Fruit fly (Drosophila melanogaster) whole organism, embryonic: ENCODE results near the gene rempA.
A peak's percentile ranks its signal among the peaks of the same experiment; 100 is the strongest.

Experiments
- ATbp ChIP-seq: fragments of 200-800 bp; sonication (Bioruptor generic); optimal IDR thresholded peaks from 2 replicates; lab custom pipeline; 2017; ENCODE audit warnings: missing biosample characterization, mild to moderate bottlenecking, missing genetic modification characterization, missing genetic modification reagents
- Atf3 ChIP-seq: fragments of 200-800 bp; sonication (Bioruptor generic); optimal IDR thresholded peaks from 3 replicates; lab custom pipeline; 2016; ENCODE audit warnings: missing biosample characterization, missing genetic modification characterization
- B-H1 ChIP-seq: fragments of 200-800 bp; sonication (Bioruptor generic); IDR thresholded peaks from 3 replicates; pipeline ENCODE4 v1.3.6; 2022; ENCODE audit warnings: missing biosample characterization, missing genetic modification characterization
- C15 ChIP-seq: fragments of 200-800 bp; sonication (Bioruptor generic); IDR thresholded peaks from 3 replicates; pipeline ENCODE4 v1.3.6; 2022; ENCODE audit warnings: missing biosample characterization, missing genetic modification characterization
- CG11085 ChIP-seq: fragments of 200-800 bp; sonication (Bioruptor generic); IDR thresholded peaks from 2 replicates; pipeline ENCODE4 v1.3.6; 2022; ENCODE audit warnings: missing biosample characterization, missing genetic modification characterization
- CG11504 ChIP-seq: fragments of 200-800 bp; sonication (Bioruptor generic); optimal IDR thresholded peaks from 3 replicates; lab custom pipeline; 2019; ENCODE audit warnings: missing biosample characterization, mild to moderate bottlenecking, missing genetic modification characterization, moderate library complexity
- CG1233 ChIP-seq: fragments of 200-800 bp; sonication (Bioruptor generic); optimal IDR thresholded peaks from 4 replicates; lab custom pipeline; 2018; ENCODE audit warnings: missing biosample characterization, mild to moderate bottlenecking, missing genetic modification characterization
- CG13424 ChIP-seq: fragments of 200-800 bp; sonication (Bioruptor generic); optimal IDR thresholded peaks from 2 replicates; lab custom pipeline; 2019; ENCODE audit warnings: missing biosample characterization, mild to moderate bottlenecking, missing genetic modification characterization, moderate library complexity
- CG15011 ChIP-seq: fragments of 200-800 bp; sonication (Bioruptor generic); optimal IDR thresholded peaks from 3 replicates; lab custom pipeline; 2018; ENCODE audit warnings: missing biosample characterization, mild to moderate bottlenecking, missing genetic modification characterization
- CG1647 ChIP-seq: fragments of 200-800 bp; sonication (Bioruptor generic); optimal IDR thresholded peaks from 3 replicates; lab custom pipeline; 2016; ENCODE audit warnings: missing biosample characterization, missing genetic modification characterization
- CG17186 ChIP-seq: fragments of 200-800 bp; sonication (Bioruptor generic); optimal IDR thresholded peaks from 3 replicates; lab custom pipeline; 2017; ENCODE audit warnings: missing biosample characterization, missing genetic modification reagents, missing genetic modification characterization
- CG17361 ChIP-seq: fragments of 200-800 bp; sonication (Bioruptor generic); IDR thresholded peaks from 3 replicates; pipeline ENCODE4 v1.3.6; 2022; ENCODE audit warnings: missing biosample characterization, missing genetic modification characterization
- CG18262 ChIP-seq: fragments of 200-800 bp; optimal IDR thresholded peaks from 3 replicates; lab custom pipeline; 2019; ENCODE audit warnings: missing biosample characterization, mild to moderate bottlenecking, missing genetic modification characterization, moderate library complexity
- CG18619 ChIP-seq: fragments of 200-800 bp; sonication (Bioruptor generic); optimal IDR thresholded peaks from 3 replicates; lab custom pipeline; 2017; ENCODE audit warnings: missing biosample characterization, mild to moderate bottlenecking, missing genetic modification characterization
- CG2120 ChIP-seq: fragments of 200-800 bp; sonication (Bioruptor generic); optimal IDR thresholded peaks from 3 replicates; lab custom pipeline; 2016; ENCODE audit warnings: missing biosample characterization, missing genetic modification characterization
- CG2712 ChIP-seq: fragments of 200-800 bp; optimal IDR thresholded peaks from 3 replicates; lab custom pipeline; 2019; ENCODE audit warnings: missing biosample characterization, mild to moderate bottlenecking, missing genetic modification characterization, moderate library complexity
- CG3163 ChIP-seq: fragments of 200-800 bp; sonication (Bioruptor generic); optimal IDR thresholded peaks from 3 replicates; lab custom pipeline; 2016; ENCODE audit warnings: missing biosample characterization, missing genetic modification characterization
- CG5245 ChIP-seq: fragments of 200-800 bp; sonication (Bioruptor generic); optimal IDR thresholded peaks from 3 replicates; lab custom pipeline; 2016; ENCODE audit warnings: missing biosample characterization, missing genetic modification characterization
- CG6683 ChIP-seq: fragments of 200-800 bp; sonication (Bioruptor generic); optimal IDR thresholded peaks from 2 replicates; lab custom pipeline; 2017; ENCODE audit warnings: missing biosample characterization, mild to moderate bottlenecking, missing genetic modification characterization, missing genetic modification reagents
- CG6854 ChIP-seq: fragments of 200-800 bp; sonication (Bioruptor generic); optimal IDR thresholded peaks from 3 replicates; lab custom pipeline; 2017; ENCODE audit warnings: missing biosample characterization, mild to moderate bottlenecking, missing genetic modification characterization
- CG9797 ChIP-seq: fragments of 200-800 bp; sonication (Bioruptor generic); optimal IDR thresholded peaks from 3 replicates; lab custom pipeline; 2018; ENCODE audit warnings: missing biosample characterization, mild to moderate bottlenecking, missing genetic modification characterization
- D ChIP-seq, 2 experiments: fragments of 200-800 bp in 1 of 2; fragments of >200 bp in 1 of 2; sonication (Bioruptor generic) in 1 of 2; optimal IDR thresholded peaks; 2 replicates in 1 of 2; 3 replicates in 1 of 2; lab custom pipeline; 2017; ENCODE audit warnings: mild to moderate bottlenecking in 1 of 2, missing biosample characterization in 1 of 2, missing genetic modification characterization in 1 of 2, missing genetic modification reagents in 1 of 2
- Dek ChIP-seq: fragments of 200-800 bp; sonication (Bioruptor generic); optimal IDR thresholded peaks from 3 replicates; lab custom pipeline; 2019; ENCODE audit warnings: missing biosample characterization, mild to moderate bottlenecking, missing genetic modification characterization, moderate library complexity
- Doc2 ChIP-seq: fragments of 200-800 bp; sonication (Bioruptor generic); IDR thresholded peaks from 2 replicates; pipeline ENCODE4 v1.3.6; 2022; ENCODE audit warnings: missing biosample characterization, missing genetic modification characterization
- Drgx ChIP-seq: fragments of 200-800 bp; sonication (Bioruptor generic); IDR thresholded peaks from 2 replicates; pipeline ENCODE4 v1.3.6; 2022; ENCODE audit warnings: missing biosample characterization, missing genetic modification characterization
- Eip74EF ChIP-seq, 2 experiments: fragments of 200-800 bp in 1 of 2; fragments of >200 bp in 1 of 2; sonication (Bioruptor generic) in 1 of 2; optimal IDR thresholded peaks; 2 replicates each; lab custom pipeline; 2017 to 2019; ENCODE audit warnings: missing biosample characterization in 2 of 2, missing genetic modification characterization in 2 of 2, mild to moderate bottlenecking in 1 of 2, moderate library complexity in 1 of 2
- Ets65A ChIP-seq: fragments of 200-800 bp; sonication (Bioruptor generic); peaks from one replicate; lab custom pipeline; 2016; ENCODE audit warnings: missing biosample characterization, missing genetic modification characterization
- Fer2 ChIP-seq: fragments of 200-800 bp; sonication (Bioruptor generic); optimal IDR thresholded peaks from 2 replicates; lab custom pipeline; 2018; ENCODE audit warnings: missing biosample characterization, mild to moderate bottlenecking, missing genetic modification characterization, moderate library complexity
- Fer3 ChIP-seq: fragments of 200-800 bp; sonication (Bioruptor generic); optimal IDR thresholded peaks from 2 replicates; lab custom pipeline; 2018; ENCODE audit warnings: missing biosample characterization, mild to moderate bottlenecking, missing genetic modification characterization, moderate library complexity
- Gug ChIP-seq: fragments of 200-800 bp; sonication (Bioruptor generic); IDR thresholded peaks from 4 replicates; pipeline ENCODE4 v1.3.6; 2022; ENCODE audit warnings: missing biosample characterization, missing genetic modification characterization
- Hmr ChIP-seq: fragments of 200-800 bp; sonication (Bioruptor generic); optimal IDR thresholded peaks from 3 replicates; lab custom pipeline; 2017; ENCODE audit warnings: mild to moderate bottlenecking, missing biosample characterization, missing genetic modification reagents, missing genetic modification characterization
- Hr39 ChIP-seq: fragments of >200 bp; optimal IDR thresholded peaks from 2 replicates; lab custom pipeline; 2017
- Med ChIP-seq: fragments of 200-800 bp; sonication (Bioruptor generic); peaks from one replicate; lab custom pipeline; 2016; ENCODE audit warnings: missing biosample characterization, missing genetic modification characterization, mild to moderate bottlenecking, inconsistent platforms, moderate library complexity
- Trl ChIP-seq, 3 experiments: fragments of >200 bp in 2 of 3; fragments of 200-800 bp in 1 of 3; sonication (Bioruptor generic) in 1 of 3; optimal IDR thresholded peaks; 2 replicates in 1 of 3; 3 replicates in 2 of 3; lab custom pipeline; 2016 to 2017; ENCODE audit warnings: missing biosample characterization in 1 of 3, missing genetic modification characterization in 1 of 3
- gce ChIP-seq: fragments of 200-800 bp; sonication (Bioruptor generic); IDR thresholded peaks from 3 replicates; pipeline ENCODE4 v1.3.6; 2022; ENCODE audit warnings: missing biosample characterization, missing genetic modification characterization
- gro ChIP-seq: fragments of 200-800 bp; sonication (Bioruptor generic); optimal IDR thresholded peaks from 2 replicates; lab custom pipeline; 2016; ENCODE audit warnings: missing biosample characterization, missing genetic modification characterization
- hbn ChIP-seq: fragments of 200-800 bp; sonication (Bioruptor generic); IDR thresholded peaks from 2 replicates; pipeline ENCODE4 v1.3.6; 2022; ENCODE audit warnings: missing biosample characterization, missing genetic modification characterization; ENCODE audit not compliant: partially characterized antibody
- hth ChIP-seq: fragments of >200 bp; optimal IDR thresholded peaks from 2 replicates; lab custom pipeline; 2017; ENCODE audit warnings: inconsistent platforms
- ken ChIP-seq: fragments of 200-800 bp; sonication (Bioruptor generic); IDR thresholded peaks from 3 replicates; pipeline ENCODE4 v1.3.6; 2022; ENCODE audit warnings: missing biosample characterization, missing genetic modification characterization
- mam ChIP-seq: fragments of 200-800 bp; sonication (Bioruptor generic); optimal IDR thresholded peaks from 3 replicates; lab custom pipeline; 2016; ENCODE audit warnings: missing biosample characterization, missing genetic modification characterization
- odd ChIP-seq: fragments of 200-800 bp; sonication (Bioruptor generic); optimal IDR thresholded peaks from 2 replicates; lab custom pipeline; 2017; ENCODE audit warnings: missing biosample characterization, mild to moderate bottlenecking, missing genetic modification characterization
- org-1 ChIP-seq: fragments of 200-800 bp; sonication (Bioruptor generic); optimal IDR thresholded peaks from 2 replicates; lab custom pipeline; 2017; ENCODE audit warnings: missing biosample characterization, missing genetic modification characterization
- pb ChIP-seq: fragments of 200-800 bp; sonication (Bioruptor generic); optimal IDR thresholded peaks from 3 replicates; lab custom pipeline; 2016; ENCODE audit warnings: missing biosample characterization, missing genetic modification characterization
- sens ChIP-seq: fragments of 200-800 bp; sonication (Bioruptor generic); peaks from one replicate; lab custom pipeline; 2016; ENCODE audit warnings: missing biosample characterization, missing genetic modification characterization
- tap ChIP-seq: fragments of 200-800 bp; optimal IDR thresholded peaks from 3 replicates; lab custom pipeline; 2019; ENCODE audit warnings: missing biosample characterization, mild to moderate bottlenecking, missing genetic modification characterization, moderate library complexity
- tio ChIP-seq: fragments of 200-800 bp; sonication (Bioruptor generic); optimal IDR thresholded peaks from 2 replicates; lab custom pipeline; 2017; ENCODE audit warnings: missing biosample characterization, missing genetic modification characterization, inconsistent platforms
- trh ChIP-seq: fragments of 200-800 bp; sonication (Bioruptor generic); optimal IDR thresholded peaks from 2 replicates; lab custom pipeline; 2016; ENCODE audit warnings: missing biosample characterization, missing genetic modification characterization
- vnd ChIP-seq: fragments of 200-800 bp; sonication (Bioruptor generic); IDR thresholded peaks from 3 replicates; pipeline ENCODE4 v1.3.6; 2022; ENCODE audit warnings: missing biosample characterization, missing genetic modification characterization; ENCODE audit not compliant: partially characterized antibody

rempA gene

DNA sequence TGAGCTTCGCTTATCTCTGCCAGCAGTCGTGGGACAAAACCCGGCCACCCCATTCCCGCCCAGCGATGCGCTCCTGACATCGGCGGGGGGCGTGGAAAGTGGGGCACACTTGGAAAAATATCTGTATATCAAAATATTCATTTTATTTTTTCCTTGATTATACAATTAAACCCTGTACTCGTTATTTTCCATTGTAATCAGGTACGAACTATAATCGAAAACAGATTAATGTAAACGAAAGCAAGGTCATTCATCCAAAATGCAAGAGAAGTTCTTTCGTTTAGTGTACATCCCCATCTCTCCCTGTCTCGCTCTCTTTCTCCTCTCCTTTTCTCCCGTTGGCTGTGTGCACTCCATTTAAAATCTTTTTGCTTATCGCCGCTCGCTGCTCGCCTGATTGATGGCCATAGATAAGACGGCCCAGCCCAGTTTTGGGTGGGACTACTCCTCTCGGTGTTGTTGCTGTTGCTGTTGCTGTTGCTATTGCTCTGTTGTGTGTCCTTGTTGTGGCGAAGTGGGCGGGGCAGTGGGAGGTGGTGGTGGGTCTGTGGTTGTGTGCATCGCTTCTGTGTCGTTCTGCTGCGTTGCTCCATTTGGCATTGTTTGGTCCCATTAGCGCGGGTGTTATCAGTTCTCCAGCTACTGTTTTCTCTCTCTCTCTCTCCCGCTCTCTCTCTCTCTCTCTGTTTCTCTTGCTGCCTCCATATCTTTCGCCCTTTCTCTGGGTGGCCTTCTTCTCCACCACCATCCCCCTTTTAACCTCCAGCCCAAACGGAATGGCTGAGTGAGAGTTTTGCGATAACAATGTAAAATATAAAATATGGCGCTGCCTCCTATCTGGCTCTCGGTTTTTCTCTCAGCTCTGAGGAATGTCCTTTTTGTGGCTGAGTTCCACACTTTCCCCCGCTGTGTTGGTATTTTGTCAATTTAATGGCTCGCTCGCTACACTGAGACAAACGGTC is 43.8 kb downstream of the rempA start (continued):
- TF ChIP-seq CG15011 (GFP tag; lab: Kevin White, UChicago): peak; percentile 63
- peak; percentile 61 for TF ChIP-seq Drgx (GFP tag; lab: Robert Waterston, UW)
- peak; percentile 83 for TF ChIP-seq tap
- TF ChIP-seq CG17361 (GFP tag; lab: Robert Waterston, UW): peak; percentile 80
- no peak for TF ChIP-seq vnd
- TF ChIP-seq CG1233 (GFP tag; lab: Kevin White, UChicago): peak; percentile 71
- TF ChIP-seq CG11085 (GFP tag; lab: Robert Waterston, UW): peak; percentile 69
- peak; percentile 75 for TF ChIP-seq CG13424 (tag; lab: Kevin White, UChicago)
- peak; percentile 64 for TF ChIP-seq Fer3 (tag; lab: Kevin White, UChicago)
- TF ChIP-seq Dek (tag; lab: Kevin White, UChicago): peak; percentile 40
- peak; percentile 74 for TF ChIP-seq Hmr (GFP tag; lab: Kevin White, UChicago)
- no peak for TF ChIP-seq hth (lab: Kevin White, UChicago)
- peak; percentile 84 for TF ChIP-seq CG11504
- peak; percentile 54 for TF ChIP-seq trh (GFP tag; lab: Kevin White, UChicago)
- TF ChIP-seq CG18262 (tag; lab: Kevin White, UChicago): peak; percentile 84
- peak; percentile 86 for TF ChIP-seq ATbp (GFP tag; lab: Kevin White, UChicago)
- peak; percentile 56 for TF ChIP-seq Atf3 (GFP tag; lab: Kevin White, UChicago)
- peak in 1 of 2 experiments; percentile 55 for TF ChIP-seq Eip74EF (GFP tag; optimal IDR thresholded peaks at IDR 0.05; lab: Kevin White, UChicago)
- no peak for TF ChIP-seq hbn
- peak; percentile 95 for TF ChIP-seq sens (GFP tag; lab: Kevin White, UChicago)
- TF ChIP-seq mam (GFP tag; lab: Kevin White, UChicago): peak; percentile 62
- TF ChIP-seq tio (GFP tag; lab: Kevin White, UChicago): peak; percentile 60
- TF ChIP-seq Fer2: no peak
- TF ChIP-seq Gug (GFP tag; lab: Robert Waterston, UW): peak; percentile 75
- TF ChIP-seq C15 (GFP tag; lab: Robert Waterston, UW): peak; percentile 61; the same call in 1 of the 3 replicates
- no peak for TF ChIP-seq CG1647 (GFP tag; lab: Kevin White, UChicago)
- peak; percentile 45; the same call in 1 of the 2 replicates for TF ChIP-seq Doc2 (GFP tag; lab: Robert Waterston, UW)
- TF ChIP-seq org-1: peak; percentile 76
- peak; percentile 75 for TF ChIP-seq ken
- TF ChIP-seq pb: no peak
- TF ChIP-seq Med (GFP tag; lab: Kevin White, UChicago): peak; percentile 93
- peak; percentile 72 for TF ChIP-seq CG5245
- no peak for TF ChIP-seq gro (GFP tag; lab: Kevin White, UChicago)
- no peak for TF ChIP-seq CG3163 (GFP tag; lab: Kevin White, UChicago)
- peak; percentile 63; the same call in 1 of the 3 replicates for TF ChIP-seq gce
- TF ChIP-seq CG17186 (GFP tag; lab: Kevin White, UChicago): peak; percentile 48
- peak; percentile 61 for TF ChIP-seq CG6854 (GFP tag; lab: Kevin White, UChicago)
- TF ChIP-seq Hr39: no peak
- TF ChIP-seq B-H1 (GFP tag; lab: Robert Waterston, UW): peak; percentile 64
- peak; percentile 87 for TF ChIP-seq CG2712
- peak; percentile 67 for TF ChIP-seq CG2120 (GFP tag; lab: Kevin White, UChicago)
- TF ChIP-seq Ets65A (GFP tag; lab: Kevin White, UChicago): peak; percentile 67
- peak; percentile 27 for TF ChIP-seq odd (GFP tag; lab: Kevin White, UChicago)
- peak; percentile 79 to 88 for TF ChIP-seq Trl (optimal IDR thresholded peaks at IDR 0.05; lab: Kevin White, UChicago)
- peak; percentile 47 for TF ChIP-seq Trl (GFP tag; optimal IDR thresholded peaks at IDR 0.05; lab: Kevin White, UChicago)
- TF ChIP-seq CG9797 (GFP tag; lab: Kevin White, UChicago): no peak
- TF ChIP-seq D (optimal IDR thresholded peaks at IDR 0.05; lab: Kevin White, UChicago): no peak
- TF ChIP-seq D (GFP tag; optimal IDR thresholded peaks at IDR 0.05; lab: Kevin White, UChicago): peak; percentile 80
- peak; percentile 70 for TF ChIP-seq CG6683 (GFP tag; lab: Kevin White, UChicago)
- peak; percentile 58 for TF ChIP-seq CG18619 (GFP tag; lab: Kevin White, UChicago)
